Worm (Caenorhabditis elegans) whole organism, young adult: ENCODE results near the gene ccch-2.

ENCODE experiments used
- F39B2.1 ChIP-seq: fragments of 200-800 bp; sonication (Bioruptor generic); IDR thresholded peaks from 2 replicates; pipeline ENCODE4 v1.3.6; 2022; ENCODE audit warnings: missing genetic modification reagents, missing genetic modification characterization, missing compliant biosample characterization
- F52B5.7 ChIP-seq: sonication (generic microtip); optimal IDR thresholded peaks from 2 replicates; lab custom pipeline; 2016; ENCODE audit warnings: mild to moderate bottlenecking, missing genetic modification characterization, missing compliant biosample characterization
- F55B11.4 ChIP-seq: sonication (generic microtip); optimal IDR thresholded peaks from 2 replicates; lab custom pipeline; 2016; ENCODE audit warnings: missing compliant biosample characterization, missing genetic modification characterization, borderline replicate concordance; ENCODE audit not compliant: insufficient read depth
- T07F8.4 ChIP-seq: sonication (generic microtip); optimal IDR thresholded peaks from 2 replicates; lab custom pipeline; 2016; ENCODE audit warnings: mild to moderate bottlenecking, missing genetic modification characterization, moderate library complexity, missing compliant biosample characterization
- Y53F4B.3 ChIP-seq: fragments of 200-800 bp; sonication (Bioruptor generic); IDR thresholded peaks from 2 replicates; pipeline ENCODE4 v1.3.6; 2022; ENCODE audit warnings: missing genetic modification reagents, missing genetic modification characterization, missing compliant biosample characterization
- Y56A3A.18 ChIP-seq: fragments of 200-800 bp; sonication (Bioruptor generic); IDR thresholded peaks from 2 replicates; pipeline ENCODE4 v1.3.6; 2022; ENCODE audit warnings: missing genetic modification reagents, missing genetic modification characterization, missing compliant biosample characterization
- ZK185.1 ChIP-seq: sonication (generic microtip); optimal IDR thresholded peaks from 2 replicates; lab custom pipeline; 2016; ENCODE audit warnings: mild to moderate bottlenecking, missing genetic modification characterization, missing compliant biosample characterization; ENCODE audit not compliant: poor library complexity, severe bottlenecking
- akir-1 ChIP-seq: fragments of 200-800 bp; sonication (Bioruptor generic); optimal IDR thresholded peaks from 2 replicates; lab custom pipeline; 2018; ENCODE audit warnings: mild to moderate bottlenecking, missing genetic modification characterization, moderate library complexity, missing compliant biosample characterization
- athp-1 ChIP-seq: sonication (generic microtip); optimal IDR thresholded peaks from 2 replicates; lab custom pipeline; 2017; ENCODE audit warnings: mild to moderate bottlenecking, missing genetic modification characterization, missing compliant biosample characterization
- attf-5 ChIP-seq: fragments of 200-800 bp; sonication (Bioruptor generic); optimal IDR thresholded peaks from 2 replicates; lab custom pipeline; 2018; ENCODE audit warnings: mild to moderate bottlenecking, missing genetic modification characterization, missing compliant biosample characterization
- attf-6 ChIP-seq: fragments of 200-800 bp; sonication (Bioruptor generic); IDR thresholded peaks from 2 replicates; pipeline ENCODE4 v1.3.6; 2022; ENCODE audit warnings: missing genetic modification reagents, missing genetic modification characterization, missing compliant biosample characterization
- bed-2 ChIP-seq: fragments of 200-800 bp; sonication (Bioruptor generic); IDR thresholded peaks from 2 replicates; pipeline ENCODE4 v1.3.6; 2022; ENCODE audit warnings: missing genetic modification reagents, missing genetic modification characterization, missing compliant biosample characterization
- ceh-100 ChIP-seq: fragments of 200-800 bp; sonication (Bioruptor generic); IDR thresholded peaks from 2 replicates; pipeline ENCODE4 v1.3.6; 2022; ENCODE audit warnings: missing genetic modification reagents, missing genetic modification characterization, missing compliant biosample characterization
- ceh-58 ChIP-seq: fragments of 200-800 bp; sonication (Bioruptor generic); IDR thresholded peaks from 2 replicates; pipeline ENCODE4 v1.3.6; 2022; ENCODE audit warnings: missing genetic modification characterization, missing compliant biosample characterization
- die-1 ChIP-seq: sonication (generic microtip); optimal IDR thresholded peaks from 2 replicates; lab custom pipeline; 2016; ENCODE audit warnings: missing genotype, mild to moderate bottlenecking, missing genetic modification characterization, missing compliant biosample characterization
- egl-44 ChIP-seq: fragments of 200-800 bp; sonication (Bioruptor generic); IDR thresholded peaks from 2 replicates; pipeline ENCODE4 v1.3.6; 2022; ENCODE audit warnings: missing genetic modification reagents, missing genetic modification characterization, missing compliant biosample characterization
- egrh-3 ChIP-seq: fragments of 200-800 bp; sonication (Bioruptor generic); IDR thresholded peaks from 2 replicates; pipeline ENCODE4 v1.3.6; 2022; ENCODE audit warnings: missing genetic modification reagents, missing genetic modification characterization, missing compliant biosample characterization
- fkh-3 ChIP-seq: sonication (generic microtip); optimal IDR thresholded peaks from 2 replicates; lab custom pipeline; 2016; ENCODE audit warnings: mild to moderate bottlenecking, missing genetic modification characterization, missing compliant biosample characterization
- let-526 ChIP-seq: fragments of 200-800 bp; sonication (Bioruptor generic); IDR thresholded peaks from 2 replicates; pipeline ENCODE4 v1.3.6; 2022; ENCODE audit warnings: missing genetic modification reagents, missing genetic modification characterization, missing compliant biosample characterization
- lin-40 ChIP-seq: sonication (generic microtip); optimal IDR thresholded peaks from 2 replicates; lab custom pipeline; 2016; ENCODE audit warnings: missing genetic modification characterization, mild to moderate bottlenecking, missing compliant biosample characterization, missing genotype, missing genetic modification reagents
- lir-1 ChIP-seq: fragments of 200-800 bp; sonication (Bioruptor generic); conservative IDR thresholded peaks from 2 replicates; pipeline ENCODE4 v1.3.6; 2022; ENCODE audit warnings: missing genetic modification reagents, missing genetic modification characterization, missing compliant biosample characterization
- nfya-1 ChIP-seq: sonication (generic microtip); optimal IDR thresholded peaks from 2 replicates; lab custom pipeline; 2017; ENCODE audit warnings: antibody characterized with exemption, missing compliant biosample characterization, missing genetic modification characterization, borderline replicate concordance; ENCODE audit not compliant: insufficient read depth
- nfya-2 ChIP-seq: fragments of 200-800 bp; sonication (Bioruptor generic); IDR thresholded peaks from 2 replicates; pipeline ENCODE4 v1.3.6; 2022; ENCODE audit warnings: missing genetic modification reagents, missing genetic modification characterization, missing compliant biosample characterization
- nfyb-1 ChIP-seq: fragments of 200-800 bp; sonication (Bioruptor generic); IDR thresholded peaks from 2 replicates; pipeline ENCODE4 v1.3.6; 2022; ENCODE audit warnings: missing genetic modification reagents, missing genetic modification characterization, missing compliant biosample characterization
- nhr-179 ChIP-seq: sonication (generic microtip); optimal IDR thresholded peaks from 2 replicates; lab custom pipeline; 2016; ENCODE audit warnings: mild to moderate bottlenecking, missing genetic modification characterization, missing compliant biosample characterization
- pha-4 ChIP-seq: fragments of 150-350 bp; sonication (generic microtip); optimal IDR thresholded peaks from 2 replicates; lab custom pipeline; 2014; ENCODE audit warnings: missing biosample characterization, missing genetic modification reagents, missing genetic modification characterization
- snpc-4 ChIP-seq, 5 experiments: fragments of 150-350 bp in 1 of 5; sonication (generic microtip) in 4 of 5; optimal IDR thresholded peaks; 2 replicates each; lab custom pipeline; 2014 to 2018; ENCODE audit warnings: missing genetic modification characterization in 5 of 5, missing biosample characterization in 3 of 5, antibody characterized with exemption in 2 of 5, mild to moderate bottlenecking in 2 of 5, missing compliant biosample characterization in 2 of 5, missing genotype in 2 of 5, moderate library complexity in 2 of 5, missing genetic modification reagents in 1 of 5
- tbx-9 ChIP-seq: sonication (generic microtip); optimal IDR thresholded peaks from 2 replicates; lab custom pipeline; 2016; ENCODE audit warnings: borderline replicate concordance, missing genetic modification characterization, inconsistent platforms, missing compliant biosample characterization
- tlf-1 ChIP-seq: fragments of 200-800 bp; sonication (Bioruptor generic); optimal IDR thresholded peaks from 2 replicates; lab custom pipeline; 2018; ENCODE audit warnings: mild to moderate bottlenecking, missing genetic modification characterization, missing compliant biosample characterization
- xnd-1 ChIP-seq: sonication (generic microtip); optimal IDR thresholded peaks from 2 replicates; lab custom pipeline; 2016; ENCODE audit warnings: missing genotype, missing genetic modification reagents, missing genetic modification characterization, missing compliant biosample characterization
- zfh-2 ChIP-seq: fragments of 200-800 bp; sonication (Bioruptor generic); conservative IDR thresholded peaks from 2 replicates; pipeline ENCODE4 v1.3.6; 2022; ENCODE audit warnings: missing genetic modification reagents, missing genetic modification characterization, missing compliant biosample characterization
- ztf-28 ChIP-seq: fragments of 200-800 bp; sonication (Bioruptor generic); IDR thresholded peaks from 2 replicates; pipeline ENCODE4 v1.3.6; 2022; ENCODE audit warnings: missing genetic modification reagents, missing genetic modification characterization, missing compliant biosample characterization
- ztf-3 ChIP-seq: fragments of 200-800 bp; sonication (Bioruptor generic); optimal IDR thresholded peaks from 2 replicates; lab custom pipeline; 2018; ENCODE audit warnings: mild to moderate bottlenecking, missing genetic modification characterization, missing compliant biosample characterization

Gene ccch-2

DNA sequence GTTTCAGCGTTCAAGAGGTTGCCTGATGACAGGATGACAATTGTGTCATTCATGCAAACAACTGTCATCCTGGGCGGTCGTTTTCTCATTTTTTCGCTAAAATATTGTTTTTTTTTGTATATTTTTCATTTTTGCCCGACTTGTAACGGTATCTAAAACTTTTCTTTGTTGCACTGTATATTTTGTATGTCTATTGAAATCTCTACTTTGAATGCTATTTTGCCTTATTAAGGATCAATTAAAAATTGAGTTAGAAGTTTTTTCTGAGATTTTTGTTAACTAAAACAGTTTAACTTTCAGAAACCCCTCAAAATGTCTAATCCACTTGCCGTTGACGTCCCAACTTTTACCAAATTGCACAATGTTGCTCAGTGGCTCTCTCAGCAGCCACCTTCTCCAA lies at the start of gene ccch-2:
Gene ccch-2 (plus strand): TSS at position 301 of the 400 bp plus-strand sequence.
- TF ChIP-seq ceh-58 (GFP tag; lab: Robert Waterston, UW): no peak
- no peak for TF ChIP-seq akir-1 (GFP tag; lab: Kevin White, UChicago)
- TF ChIP-seq lir-1: no peak
- no peak for TF ChIP-seq ztf-28
- TF ChIP-seq egrh-3 (GFP tag; lab: Robert Waterston, UW): no peak
- no peak for TF ChIP-seq snpc-4 (GFP tag; optimal IDR thresholded peaks at IDR 0.05; lab: Kevin White, UChicago)
- no peak for TF ChIP-seq snpc-4 (tag; optimal IDR thresholded peaks at IDR 0.05; lab: Kevin White, UChicago)
- no peak for TF ChIP-seq fkh-3 (tag; lab: Kevin White, UChicago)
- TF ChIP-seq bed-2: no peak
- TF ChIP-seq zfh-2 (GFP tag; lab: Robert Waterston, UW): no peak
- no peak for TF ChIP-seq tlf-1 (GFP tag; lab: Kevin White, UChicago)
- TF ChIP-seq nhr-179 (tag; lab: Kevin White, UChicago): no peak
- no peak for TF ChIP-seq ztf-3
- TF ChIP-seq, all 124 proteins: peak for 0

- TF ChIP-seq pha-4 (tag; lab: Kevin White, UChicago): no peak
Measured at ce11 chrIV:16230464-16230863, 47.5 kb upstream of the ccch-2 start.

- no peak for TF ChIP-seq F52B5.7 (tag; lab: Kevin White, UChicago)
- no peak for TF ChIP-seq Y56A3A.18 (GFP tag; lab: Robert Waterston, UW)
- TF ChIP-seq nfya-1 (tag; lab: Kevin White, UChicago): no peak
- no peak for TF ChIP-seq let-526 (GFP tag; lab: Robert Waterston, UW)
- no peak for TF ChIP-seq ceh-100 (GFP tag; lab: Robert Waterston, UW)
- TF ChIP-seq F55B11.4 (tag; lab: Kevin White, UChicago): no peak
Measured at ce11 chrIV:16233028-16233427, 45.0 kb upstream of the ccch-2 start, which contains the start of the genes hpa-1 and irld-39. Gene hpa-1 (minus strand): TSS chrIV:16233128. Gene irld-39 (plus strand): TSS chrIV:16233148.

- TF ChIP-seq nfyb-1 (GFP tag; lab: Robert Waterston, UW) (no peak), let-526 (GFP tag; lab: Robert Waterston, UW) (no peak), lin-40 (tag; lab: Kevin White, UChicago) (no peak), egl-44 (no peak), die-1 (tag; lab: Kevin White, UChicago) (no peak), attf-6 (GFP tag; lab: Robert Waterston, UW) (0 out of 2 replicates have a peak, but pooled peaks have one; percentile 56), snpc-4 (GFP tag; optimal IDR thresholded peaks at IDR 0.05; lab: Kevin White, UChicago) (no peak), snpc-4 (tag; optimal IDR thresholded peaks at IDR 0.05; lab: Kevin White, UChicago) (peak in 3 of 4 experiments; percentile 48 to 65 (median 58)), F39B2.1 (GFP tag; lab: Robert Waterston, UW) (no peak), T07F8.4 (tag; lab: Kevin White, UChicago) (no peak), F55B11.4 (tag; lab: Kevin White, UChicago) (no peak), Y53F4B.3 (GFP tag; lab: Robert Waterston, UW) (no peak), nfya-2 (GFP tag; lab: Robert Waterston, UW) (no peak), athp-1 (tag; lab: Kevin White, UChicago) (no peak), ZK185.1 (no peak), tbx-9 (tag; lab: Kevin White, UChicago) (no peak), attf-5 (GFP tag; lab: Kevin White, UChicago) (no peak), xnd-1 (no peak)
Measured at ce11 chrIV:16236827-16237226, 41.2 kb upstream of the ccch-2 start.
